Worm (Caenorhabditis elegans) whole organism, mixed stage, embryonic: ENCODE measurements around the gene str-48.

Source experiments
- M03D4.4 ChIP-seq: sonication (generic microtip); optimal IDR thresholded peaks from 2 replicates; lab custom pipeline; 2017; ENCODE audit warnings: mild to moderate bottlenecking, missing genetic modification characterization, missing compliant biosample characterization
- bed-3 ChIP-seq: fragments of 200-800 bp; sonication (Bioruptor generic); optimal IDR thresholded peaks from 3 replicates; lab custom pipeline; 2018; ENCODE audit warnings: mild to moderate bottlenecking, missing genetic modification characterization, moderate library complexity, missing compliant biosample characterization
- blmp-1 ChIP-seq: fragments of 150-350 bp; optimal IDR thresholded peaks from 2 replicates; lab custom pipeline; 2014; ENCODE audit warnings: missing biosample characterization, missing genetic modification characterization
- ceh-39 ChIP-seq: fragments of 150-350 bp; optimal IDR thresholded peaks from 2 replicates; lab custom pipeline; 2014; ENCODE audit warnings: missing biosample characterization, missing genetic modification characterization
- ceh-83 ChIP-seq: fragments of 200-800 bp; sonication (Bioruptor generic); optimal IDR thresholded peaks from 2 replicates; lab custom pipeline; 2018; ENCODE audit warnings: mild to moderate bottlenecking, missing genetic modification characterization, missing compliant biosample characterization
- ces-1 ChIP-seq: fragments of 150-350 bp; optimal IDR thresholded peaks from 2 replicates; lab custom pipeline; 2014; ENCODE audit warnings: missing biosample characterization, missing genetic modification reagents, missing genetic modification characterization
- drap-1 ChIP-seq: fragments of 200-800 bp; sonication (Bioruptor generic); optimal IDR thresholded peaks from 3 replicates; lab custom pipeline; 2018; ENCODE audit warnings: mild to moderate bottlenecking, missing genetic modification characterization, missing compliant biosample characterization
- elt-1 ChIP-seq: sonication (generic microtip); optimal IDR thresholded peaks from 2 replicates; lab custom pipeline; 2017; ENCODE audit warnings: missing genetic modification characterization, mild to moderate bottlenecking, missing compliant biosample characterization, antibody characterized with exemption, moderate library complexity, borderline replicate concordance; ENCODE audit not compliant: insufficient read depth
- elt-3 ChIP-seq: fragments of 150-350 bp; optimal IDR thresholded peaks from 2 replicates; lab custom pipeline; 2014; ENCODE audit warnings: missing biosample characterization, missing genetic modification characterization
- flh-1 ChIP-seq: fragments of 200-800 bp; sonication (Bioruptor generic); optimal IDR thresholded peaks from 2 replicates; lab custom pipeline; 2018; ENCODE audit warnings: mild to moderate bottlenecking, missing genetic modification characterization, moderate library complexity, missing compliant biosample characterization
- ham-2 ChIP-seq: fragments of 200-800 bp; sonication (Bioruptor generic); optimal IDR thresholded peaks from 2 replicates; lab custom pipeline; 2018; ENCODE audit warnings: mild to moderate bottlenecking, missing genetic modification characterization, missing compliant biosample characterization
- hlh-1 ChIP-seq: fragments of 150-350 bp; optimal IDR thresholded peaks from 2 replicates; lab custom pipeline; 2014; ENCODE audit warnings: missing biosample characterization, missing genetic modification reagents, missing genetic modification characterization
- lin-13 ChIP-seq: fragments of 150-350 bp; optimal IDR thresholded peaks from 2 replicates; lab custom pipeline; 2014; ENCODE audit warnings: missing biosample characterization, missing genetic modification characterization
- lin-32 ChIP-seq: fragments of 200-800 bp; sonication (Bioruptor generic); optimal IDR thresholded peaks from 2 replicates; lab custom pipeline; 2018; ENCODE audit warnings: mild to moderate bottlenecking, missing genetic modification characterization, missing compliant biosample characterization
- lsy-2 ChIP-seq: fragments of 150-350 bp; optimal IDR thresholded peaks from 2 replicates; lab custom pipeline; 2014; ENCODE audit warnings: missing biosample characterization, missing genetic modification characterization
- mab-5 ChIP-seq: fragments of 150-350 bp; optimal IDR thresholded peaks from 2 replicates; lab custom pipeline; 2014; ENCODE audit warnings: missing biosample characterization, missing genetic modification characterization
- mep-1 ChIP-seq: fragments of 150-350 bp; optimal IDR thresholded peaks from 2 replicates; lab custom pipeline; 2017; ENCODE audit warnings: missing biosample characterization, missing genetic modification reagents, missing genetic modification characterization, inconsistent platforms
- nhr-2 ChIP-seq: fragments of 150-350 bp; optimal IDR thresholded peaks from 2 replicates; lab custom pipeline; 2014; ENCODE audit warnings: missing biosample characterization, missing genetic modification characterization
- nhr-237 ChIP-seq: fragments of 150-350 bp; optimal IDR thresholded peaks from 2 replicates; lab custom pipeline; 2014; ENCODE audit warnings: missing biosample characterization, missing genetic modification characterization
- nhr-28 ChIP-seq: fragments of 150-350 bp; optimal IDR thresholded peaks from 2 replicates; lab custom pipeline; 2014; ENCODE audit warnings: missing biosample characterization, missing genetic modification characterization
- nhr-76 ChIP-seq: sonication (generic microtip); optimal IDR thresholded peaks from 2 replicates; lab custom pipeline; 2017; ENCODE audit warnings: missing biosample characterization, missing genetic modification characterization
- pha-4 ChIP-seq: fragments of 150-350 bp; optimal IDR thresholded peaks from 2 replicates; lab custom pipeline; 2018; ENCODE audit warnings: missing biosample characterization, missing genetic modification reagents, missing genetic modification characterization
- snpc-4 ChIP-seq: fragments of 150-350 bp; optimal IDR thresholded peaks from 2 replicates; lab custom pipeline; 2014; ENCODE audit warnings: missing biosample characterization, missing genetic modification characterization
- sptf-1 ChIP-seq: sonication (generic microtip); optimal IDR thresholded peaks from 2 replicates; lab custom pipeline; 2017; ENCODE audit warnings: mild to moderate bottlenecking, missing genetic modification characterization, moderate library complexity, missing compliant biosample characterization
- tbx-8 ChIP-seq: fragments of 200-800 bp; sonication (Bioruptor generic); optimal IDR thresholded peaks from 2 replicates; lab custom pipeline; 2018; ENCODE audit warnings: mild to moderate bottlenecking, missing genetic modification characterization, moderate library complexity, missing compliant biosample characterization
- unc-120 ChIP-seq: sonication (generic microtip); optimal IDR thresholded peaks from 2 replicates; lab custom pipeline; 2017; ENCODE audit warnings: missing genetic modification characterization, missing compliant biosample characterization; ENCODE audit not compliant: poor library complexity, severe bottlenecking
- unc-39 ChIP-seq: fragments of 150-350 bp; optimal IDR thresholded peaks from 2 replicates; lab custom pipeline; 2014; ENCODE audit warnings: missing biosample characterization, missing genetic modification characterization
- unc-62 ChIP-seq: fragments of 150-350 bp; optimal IDR thresholded peaks from 2 replicates; lab custom pipeline; 2014; ENCODE audit warnings: missing biosample characterization, missing genetic modification reagents, missing genetic modification characterization
- zip-8 ChIP-seq: fragments of 150-350 bp; optimal IDR thresholded peaks from 2 replicates; lab custom pipeline; 2014; ENCODE audit warnings: missing biosample characterization, missing genetic modification characterization
- ztf-11 ChIP-seq: fragments of 150-350 bp; optimal IDR thresholded peaks from 2 replicates; lab custom pipeline; 2014; ENCODE audit warnings: missing biosample characterization, missing genetic modification characterization

Gene str-48

ce11 chrIV:7099377-7099776, 22.4 kb upstream of the str-48 start:
- TF ChIP-seq elt-3 (tag; lab: Kevin White, UChicago) (no peak), ham-2 (GFP tag; lab: Kevin White, UChicago) (no peak), snpc-4 (tag; lab: Kevin White, UChicago) (no peak), hlh-1 (tag; lab: Kevin White, UChicago) (peak; percentile 97), mep-1 (tag; lab: Kevin White, UChicago) (peak; percentile 15), ceh-39 (no peak), unc-120 (peak; percentile 32), unc-62 (GFP tag; lab: Kevin White, UChicago) (peak; percentile 37), flh-1 (GFP tag; lab: Kevin White, UChicago) (no peak), lsy-2 (tag; lab: Kevin White, UChicago) (no peak), pha-4 (tag; lab: Kevin White, UChicago) (peak; percentile 65)
- TF ChIP-seq, all 35 proteins: peak for 5

ce11 chrIV:7103211-7103679, 18.6 kb upstream of the str-48 start, which contains the start of the genes rde-8 and ZC477.3:
Gene rde-8 (minus strand): TSS chrIV:7103261.
Gene ZC477.3 (plus strand): TSS chrIV:7103492.
- TF ChIP-seq lin-13 (tag; lab: Kevin White, UChicago) (peak; percentile 66), nhr-76 (tag; lab: Kevin White, UChicago) (no peak), flh-1 (GFP tag; lab: Kevin White, UChicago) (no peak), unc-120 (no peak), lsy-2 (tag; lab: Kevin White, UChicago) (peak; percentile 37), mep-1 (tag; lab: Kevin White, UChicago) (peak; percentile 31), pha-4 (tag; lab: Kevin White, UChicago) (peak; percentile 66), ces-1 (GFP tag; lab: Kevin White, UChicago) (peak; percentile 46)
- TF ChIP-seq, all 35 proteins: peak for 5

DNA sequence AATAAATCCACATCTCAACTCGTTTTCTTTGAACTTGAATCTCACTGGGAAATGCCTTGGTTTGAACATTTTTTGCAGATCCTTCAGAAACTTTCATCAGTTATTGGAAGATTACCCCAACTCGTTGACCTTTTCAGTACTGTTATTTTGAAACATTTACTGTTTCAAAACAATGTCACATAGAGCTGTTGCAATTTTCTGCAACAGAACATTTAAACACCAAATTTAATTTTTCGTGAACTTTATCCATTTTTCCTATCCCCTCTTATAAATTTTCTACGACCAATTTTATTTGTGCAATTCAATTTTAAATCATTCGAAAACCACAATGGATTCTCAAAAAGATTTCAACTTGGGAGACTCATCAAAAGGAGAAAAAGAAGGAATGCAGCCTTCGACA, 13.9 kb upstream of the str-48 start, which contains the start of gene ZC477.2:
Gene ZC477.2 (plus strand): TSS at position 301 of the 400 bp plus-strand sequence.
- TF ChIP-seq ceh-83 (GFP tag; lab: Kevin White, UChicago) (no peak), ham-2 (GFP tag; lab: Kevin White, UChicago) (no peak), snpc-4 (tag; lab: Kevin White, UChicago) (no peak), unc-120 (no peak), pha-4 (tag; lab: Kevin White, UChicago) (no peak), elt-1 (no peak), lin-32 (GFP tag; lab: Kevin White, UChicago) (no peak), ztf-11 (no peak), hlh-1 (tag; lab: Kevin White, UChicago) (no peak), tbx-8 (GFP tag; lab: Kevin White, UChicago) (no peak)

- TF ChIP-seq nhr-28 (tag; lab: Kevin White, UChicago) (no peak), unc-39 (tag; lab: Kevin White, UChicago) (no peak), M03D4.4 (tag; lab: Kevin White, UChicago) (no peak), snpc-4 (tag; lab: Kevin White, UChicago) (no peak), lin-13 (tag; lab: Kevin White, UChicago) (no peak)
- TF ChIP-seq, all 35 proteins: peak for 0
These were observed 10.5 kb upstream of the str-48 start, which contains the start of the genes ZC477.7 and ssq-3 for ce11 chrIV:7111354-7111753. Gene ZC477.7 (minus strand): TSS chrIV:7111454. Gene ssq-3 (plus strand): TSS chrIV:7111604.

ce11 chrIV:7114599-7114998, 7.2 kb upstream of the str-48 start, which contains the start of gene nas-8:
Gene nas-8 (plus strand): TSS chrIV:7114899.
- TF ChIP-seq pha-4 (tag; lab: Kevin White, UChicago): no peak
- TF ChIP-seq lin-32 (GFP tag; lab: Kevin White, UChicago): no peak
- no peak for TF ChIP-seq zip-8 (tag; lab: Kevin White, UChicago)
- TF ChIP-seq M03D4.4 (tag; lab: Kevin White, UChicago): no peak
- TF ChIP-seq snpc-4 (tag; lab: Kevin White, UChicago): no peak
- TF ChIP-seq unc-62 (GFP tag; lab: Kevin White, UChicago): no peak
- no peak for TF ChIP-seq sptf-1 (tag; lab: Kevin White, UChicago)
- no peak for TF ChIP-seq unc-39 (tag; lab: Kevin White, UChicago)
- no peak for TF ChIP-seq mab-5 (tag; lab: Kevin White, UChicago)
- no peak for TF ChIP-seq flh-1 (GFP tag; lab: Kevin White, UChicago)
- TF ChIP-seq ceh-39: no peak
- no peak for TF ChIP-seq elt-3 (tag; lab: Kevin White, UChicago)
- no peak for TF ChIP-seq bed-3 (GFP tag; lab: Kevin White, UChicago)
- no peak for TF ChIP-seq tbx-8 (GFP tag; lab: Kevin White, UChicago)
- TF ChIP-seq nhr-28 (tag; lab: Kevin White, UChicago): no peak
- TF ChIP-seq drap-1 (GFP tag; lab: Kevin White, UChicago): no peak
- TF ChIP-seq nhr-237 (tag; lab: Kevin White, UChicago): no peak
- no peak for TF ChIP-seq nhr-2 (tag; lab: Kevin White, UChicago)
- no peak for TF ChIP-seq blmp-1
- no peak for TF ChIP-seq mep-1 (tag; lab: Kevin White, UChicago)
